Worm (Caenorhabditis elegans): ENCODE data around the gene ucr-2.3.

The ucr-2.3 gene

DNA sequence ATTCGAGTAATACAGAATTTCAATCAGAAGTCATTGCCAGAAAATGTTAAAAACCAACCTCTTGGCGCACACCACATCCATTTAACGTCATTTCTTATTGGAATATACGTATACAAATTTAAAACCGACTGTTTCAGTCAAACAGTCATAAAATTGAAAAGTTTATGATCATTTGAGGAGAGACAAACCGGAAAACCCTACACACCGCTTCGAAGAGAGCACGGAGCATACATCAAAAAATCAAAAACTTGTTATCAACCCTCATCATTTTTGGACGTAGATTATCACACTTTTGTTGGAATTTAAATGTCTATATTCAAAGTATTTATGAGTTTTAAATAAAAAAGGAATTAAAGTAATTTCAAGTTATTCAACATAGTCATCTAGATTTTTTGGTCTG, 11.4 kb downstream of the ucr-2.3 start, which contains the start of gene T24C4.10:
TSS of gene T24C4.10 (minus strand) at position 230 of the 400 bp plus-strand sequence.
- TF ChIP-seq lin-35 (GFP tag; optimal IDR thresholded peaks at IDR 0.05) = peak in 1 of 2 experiments; percentile 10
- no peak for TF ChIP-seq tlp-1 (tag; optimal IDR thresholded peaks at IDR 0.05)

DNA sequence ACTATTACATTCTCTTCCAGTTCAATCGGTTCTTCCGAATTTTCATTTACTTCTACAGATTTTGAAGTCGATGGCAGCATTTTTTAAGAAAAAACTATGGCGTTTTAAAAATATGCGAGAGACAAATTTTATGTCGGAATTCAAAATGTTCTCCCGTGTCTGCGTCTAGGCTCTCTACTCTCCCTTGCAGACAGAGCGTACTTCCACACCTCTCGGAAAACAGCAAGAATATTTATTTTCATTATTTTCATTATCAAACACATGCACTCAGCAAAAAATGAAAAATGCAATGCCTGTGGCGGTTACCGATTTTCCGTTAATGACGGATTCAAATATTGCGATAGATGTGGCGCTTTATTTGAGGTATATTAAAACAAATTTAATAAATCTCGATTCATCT, 15.9 kb downstream of the ucr-2.3 start, which contains the start of the genes ztf-18 and F23H11.2:
TSS of gene ztf-18 (minus strand) at position 188 of the 400 bp plus-strand sequence.
TSS of gene F23H11.2 (plus strand) at position 223 of the 400 bp plus-strand sequence.
- TF ChIP-seq fkh-10 (GFP tag; optimal IDR thresholded peaks at IDR 0.05) = no peak
- TF ChIP-seq lin-15B (tag; optimal IDR thresholded peaks at IDR 0.05) = peak; percentile 1
- TF ChIP-seq lin-35 (GFP tag; optimal IDR thresholded peaks at IDR 0.05) = peak in 1 of 2 experiments; percentile 43
- peak; percentile 37 for TF ChIP-seq blmp-1 (tag; optimal IDR thresholded peaks at IDR 0.05)
- TF ChIP-seq C04F5.9 (tag; optimal IDR thresholded peaks at IDR 0.05) = no peak
- no peak for TF ChIP-seq efl-1 (optimal IDR thresholded peaks at IDR 0.05)
- peak; percentile 10 to 71 for TF ChIP-seq efl-1 (GFP tag; optimal IDR thresholded peaks at IDR 0.05 in 1 of 2)
- peak in 2 of 3 experiments; percentile 7 to 18 for TF ChIP-seq dpl-1 (GFP tag; optimal IDR thresholded peaks at IDR 0.05)

DNA sequence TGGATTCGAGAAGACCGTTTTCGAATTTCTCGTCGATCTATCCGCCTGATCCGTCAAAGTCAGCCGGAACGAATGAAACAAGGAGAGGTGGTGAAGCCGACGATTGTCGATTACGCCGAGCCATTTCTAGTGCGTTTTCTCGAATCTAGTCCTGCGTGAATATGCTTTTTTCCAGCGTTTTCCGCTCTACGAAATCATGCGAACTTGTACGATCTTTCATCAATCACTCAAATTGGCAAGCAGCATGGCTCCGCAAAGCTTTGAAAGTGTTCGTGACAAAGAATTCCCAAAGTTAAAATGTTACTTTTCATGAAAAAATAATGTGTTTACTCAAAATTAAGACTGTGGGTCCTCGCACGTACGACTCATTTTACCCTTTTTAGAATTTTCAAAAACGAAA, 17.2 kb downstream of the ucr-2.3 start:
- TF ChIP-seq ceh-63 (GFP tag; optimal IDR thresholded peaks at IDR 0.05) (no peak), efl-3 (GFP tag; optimal IDR thresholded peaks at IDR 0.05) (no peak), ceh-88 (GFP tag; IDR thresholded peaks at IDR 0.05) (no peak), nhr-90 (tag; optimal IDR thresholded peaks at IDR 0.05; ENCODE audit: poor library complexity) (no peak), nhr-84 (tag; optimal IDR thresholded peaks at IDR 0.05) (no peak), unc-86 (tag; optimal IDR thresholded peaks at IDR 0.05) (no peak), unc-130 (tag; optimal IDR thresholded peaks at IDR 0.05) (no peak), grh-1 (GFP tag; IDR thresholded peaks at IDR 0.05) (no peak), blmp-1 (tag; optimal IDR thresholded peaks at IDR 0.05) (no peak), mep-1 (tag; optimal IDR thresholded peaks at IDR 0.05) (no peak), swsn-7 (tag; optimal IDR thresholded peaks at IDR 0.05) (no peak), nhr-47 (tag; optimal IDR thresholded peaks at IDR 0.05) (no peak), zag-1 (tag; optimal IDR thresholded peaks at IDR 0.05) (no peak), nhr-11 (tag; optimal IDR thresholded peaks at IDR 0.05) (no peak), ztf-4 (tag; optimal IDR thresholded peaks at IDR 0.05) (no peak), lin-39 (tag; optimal IDR thresholded peaks at IDR 0.05) (no peak), tbx-2 (tag; optimal IDR thresholded peaks at IDR 0.05) (no peak), unc-98 (GFP tag; IDR thresholded peaks at IDR 0.05) (no peak), ztf-11 (tag; optimal IDR thresholded peaks at IDR 0.05) (no peak)

DNA sequence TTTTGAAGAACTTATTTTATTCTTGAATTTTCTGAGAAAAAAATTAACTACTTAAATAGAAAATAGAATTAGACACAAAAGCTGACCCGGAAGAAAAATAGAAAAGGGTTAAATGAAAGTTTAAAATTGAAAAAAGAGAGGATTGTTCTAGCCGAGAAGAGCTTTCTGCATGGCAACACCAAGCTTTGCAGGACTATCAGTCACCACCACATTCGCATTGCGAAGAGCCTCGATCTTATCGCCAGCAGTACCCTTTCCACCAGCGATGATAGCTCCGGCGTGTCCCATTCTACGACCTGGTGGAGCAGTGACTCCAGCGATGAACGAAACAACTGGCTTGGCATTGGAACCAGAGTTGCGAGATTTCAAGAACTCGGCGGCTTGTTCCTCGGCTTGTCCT, 20.5 kb downstream of the ucr-2.3 start:
- TF ChIP-seq hpl-2 (GFP tag; optimal IDR thresholded peaks at IDR 0.05) = no peak
- no peak for TF ChIP-seq efl-3 (GFP tag; optimal IDR thresholded peaks at IDR 0.05)
- TF ChIP-seq pag-3 (tag; optimal IDR thresholded peaks at IDR 0.05; ENCODE audit: borderline replicate concordance, insufficient read depth) = no peak
- TF ChIP-seq lin-13 (GFP tag; optimal IDR thresholded peaks at IDR 0.05) = no peak
- TF ChIP-seq fkh-10 (GFP tag; optimal IDR thresholded peaks at IDR 0.05) = no peak
- TF ChIP-seq ceh-82 (tag; optimal IDR thresholded peaks at IDR 0.05) = no peak
- TF ChIP-seq zip-4 (GFP tag; optimal IDR thresholded peaks at IDR 0.05) = no peak
- TF ChIP-seq hlh-17 (GFP tag; optimal IDR thresholded peaks at IDR 0.05; ENCODE audit: borderline replicate concordance) = no peak
- no peak for TF ChIP-seq pax-3 (tag; optimal IDR thresholded peaks at IDR 0.05)
- TF ChIP-seq vab-15 (tag; optimal IDR thresholded peaks at IDR 0.05) = no peak

DNA sequence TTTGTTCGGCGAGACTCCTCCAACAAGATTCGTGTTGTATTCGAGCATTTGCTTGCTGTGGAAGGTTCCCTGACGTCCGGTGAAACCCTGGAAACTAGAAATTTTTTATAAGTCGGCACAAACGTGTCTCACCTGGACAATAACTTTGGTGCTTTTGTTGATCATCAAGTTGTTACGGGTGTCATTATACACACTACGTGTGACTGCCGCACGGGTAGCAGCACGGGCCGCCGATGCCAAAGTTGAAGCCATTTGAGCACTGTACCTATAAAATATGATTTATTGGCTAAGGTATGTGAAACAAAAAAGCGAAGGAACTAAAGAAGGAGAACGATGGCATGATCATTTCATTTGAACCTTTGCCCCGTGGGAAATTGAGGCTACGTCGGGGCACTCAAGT, 21.5 kb downstream of the ucr-2.3 start, which contains the start of gene sucl-2:
TSS of gene sucl-2 (minus strand) at position 265 of the 400 bp plus-strand sequence.
- TF ChIP-seq efl-1 (optimal IDR thresholded peaks at IDR 0.05) = no peak
- peak in 1 of 2 experiments; percentile 90 for TF ChIP-seq efl-1 (GFP tag; optimal IDR thresholded peaks at IDR 0.05 in 1 of 2)
- TF ChIP-seq nhr-76 (tag; optimal IDR thresholded peaks at IDR 0.05) = no peak
